Worm (Caenorhabditis elegans) whole organism, L3 larva: Measurements from ENCODE around the gene F42E8.1.

ENCODE experiments used
- R02D3.7 ChIP-seq: fragments of 150-350 bp; optimal IDR thresholded peaks from 2 replicates; lab custom pipeline; 2014; ENCODE audit warnings: missing biosample characterization, missing genetic modification characterization
- ZK546.5 ChIP-seq: sonication (generic microtip); optimal IDR thresholded peaks from 2 replicates; lab custom pipeline; 2017; ENCODE audit warnings: missing biosample characterization, missing genetic modification characterization
- ama-1 ChIP-seq: fragments of 150-350 bp; optimal IDR thresholded peaks from 2 replicates; lab custom pipeline; 2018
- ceh-16 ChIP-seq: sonication (generic microtip); optimal IDR thresholded peaks from 2 replicates; lab custom pipeline; 2017; ENCODE audit warnings: missing biosample characterization, missing genetic modification characterization
- ceh-28 ChIP-seq: fragments of 150-350 bp; optimal IDR thresholded peaks from 2 replicates; lab custom pipeline; 2014; ENCODE audit warnings: missing biosample characterization, missing genetic modification reagents, missing genetic modification characterization
- ceh-82 ChIP-seq: fragments of 150-350 bp; optimal IDR thresholded peaks from 2 replicates; lab custom pipeline; 2014; ENCODE audit warnings: missing biosample characterization, missing genetic modification characterization
- ceh-9 ChIP-seq: sonication (generic microtip); optimal IDR thresholded peaks from 2 replicates; lab custom pipeline; 2018; ENCODE audit warnings: missing biosample characterization, missing genetic modification characterization
- daf-12 ChIP-seq: fragments of 150-350 bp; optimal IDR thresholded peaks from 2 replicates; lab custom pipeline; 2014; ENCODE audit warnings: missing biosample characterization, missing genetic modification reagents, missing genetic modification characterization
- egl-27 ChIP-seq: sonication (generic microtip); optimal IDR thresholded peaks from 4 replicates; lab custom pipeline; 2017; ENCODE audit warnings: missing biosample characterization, missing genetic modification reagents, missing genetic modification characterization
- egl-5 ChIP-seq: fragments of 150-350 bp; optimal IDR thresholded peaks from 2 replicates; lab custom pipeline; 2017; ENCODE audit warnings: missing biosample characterization, missing genetic modification reagents, missing genetic modification characterization, inconsistent platforms
- elt-1 ChIP-seq: fragments of 150-350 bp; optimal IDR thresholded peaks from 2 replicates; lab custom pipeline; 2014; ENCODE audit warnings: missing biosample characterization, missing genetic modification characterization
- elt-2 ChIP-seq: sonication (generic microtip); optimal IDR thresholded peaks from 2 replicates; lab custom pipeline; 2016; ENCODE audit warnings: missing genetic modification reagents, mild to moderate bottlenecking, missing genetic modification characterization, missing compliant biosample characterization
- eor-1 ChIP-seq, 2 experiments: fragments of 150-350 bp; optimal IDR thresholded peaks; 2 replicates each; lab custom pipeline; 2014 to 2018; ENCODE audit warnings: missing biosample characterization in 2 of 2, missing genetic modification characterization in 2 of 2
- fkh-2 ChIP-seq: fragments of 150-350 bp; optimal IDR thresholded peaks from 2 replicates; lab custom pipeline; 2014; ENCODE audit warnings: missing biosample characterization, missing genetic modification reagents, missing genetic modification characterization
- fos-1 ChIP-seq: fragments of 150-350 bp; optimal IDR thresholded peaks from 2 replicates; lab custom pipeline; 2014; ENCODE audit warnings: missing biosample characterization, missing genetic modification characterization
- hmg-11 ChIP-seq: sonication (generic microtip); optimal IDR thresholded peaks from 2 replicates; lab custom pipeline; 2016; ENCODE audit warnings: missing genetic modification characterization, missing compliant biosample characterization
- jun-1 ChIP-seq: fragments of 150-350 bp; optimal IDR thresholded peaks from 2 replicates; lab custom pipeline; 2014; ENCODE audit warnings: missing biosample characterization, missing genetic modification reagents, missing genetic modification characterization
- lin-15B ChIP-seq: fragments of 150-350 bp; optimal IDR thresholded peaks from 2 replicates; lab custom pipeline; 2014; ENCODE audit warnings: missing biosample characterization, missing genetic modification characterization
- lin-39 ChIP-seq: fragments of 150-350 bp; optimal IDR thresholded peaks from 2 replicates; lab custom pipeline; 2018; ENCODE audit warnings: missing biosample characterization, missing genetic modification reagents, missing genetic modification characterization
- mdl-1 ChIP-seq: fragments of 150-350 bp; optimal IDR thresholded peaks from 2 replicates; lab custom pipeline; 2014; ENCODE audit warnings: missing biosample characterization, missing genetic modification characterization
- nfya-1 ChIP-seq: sonication (generic microtip); optimal IDR thresholded peaks from 2 replicates; lab custom pipeline; 2017; ENCODE audit warnings: missing genetic modification characterization, mild to moderate bottlenecking, missing compliant biosample characterization, antibody characterized with exemption, moderate library complexity; ENCODE audit not compliant: insufficient read depth
- nhr-11 ChIP-seq: fragments of 150-350 bp; optimal IDR thresholded peaks from 2 replicates; lab custom pipeline; 2014; ENCODE audit warnings: missing biosample characterization, missing genetic modification characterization
- nhr-23 ChIP-seq: fragments of 150-350 bp; optimal IDR thresholded peaks from 2 replicates; lab custom pipeline; 2014; ENCODE audit warnings: missing biosample characterization, missing genetic modification reagents, missing genetic modification characterization
- nhr-237 ChIP-seq: fragments of 150-350 bp; optimal IDR thresholded peaks from 2 replicates; lab custom pipeline; 2014; ENCODE audit warnings: missing biosample characterization, missing genetic modification characterization
- nhr-28 ChIP-seq: fragments of 150-350 bp; optimal IDR thresholded peaks from 2 replicates; lab custom pipeline; 2014; ENCODE audit warnings: missing biosample characterization, missing genetic modification characterization
- nhr-43 ChIP-seq: sonication (generic microtip); optimal IDR thresholded peaks from 2 replicates; lab custom pipeline; 2016; ENCODE audit warnings: mild to moderate bottlenecking, missing genetic modification characterization, missing compliant biosample characterization; ENCODE audit not compliant: poor library complexity, severe bottlenecking
- nhr-77 ChIP-seq: fragments of 150-350 bp; optimal IDR thresholded peaks from 2 replicates; lab custom pipeline; 2014; ENCODE audit warnings: missing biosample characterization, missing genetic modification characterization
- pha-4 ChIP-seq: fragments of 150-350 bp; optimal IDR thresholded peaks from 2 replicates; lab custom pipeline; 2014; ENCODE audit warnings: missing biosample characterization, missing genetic modification reagents, missing genetic modification characterization
- pqm-1 ChIP-seq: fragments of 150-350 bp; optimal IDR thresholded peaks from 2 replicates; lab custom pipeline; 2017; ENCODE audit warnings: missing biosample characterization, missing genetic modification characterization, inconsistent platforms
- sea-2 ChIP-seq: fragments of 150-350 bp; sonication (generic microtip); optimal IDR thresholded peaks from 4 replicates; lab custom pipeline; 2014; ENCODE audit warnings: missing biosample characterization, missing genetic modification reagents, missing genetic modification characterization
- skn-1 ChIP-seq: fragments of 150-350 bp; optimal IDR thresholded peaks from 2 replicates; lab custom pipeline; 2014; ENCODE audit warnings: missing biosample characterization, missing genetic modification characterization
- snpc-4 ChIP-seq: fragments of 150-350 bp; optimal IDR thresholded peaks from 2 replicates; lab custom pipeline; 2014; ENCODE audit warnings: missing biosample characterization, missing genetic modification characterization
- tbx-2 ChIP-seq: sonication (generic microtip); optimal IDR thresholded peaks from 2 replicates; lab custom pipeline; 2016; ENCODE audit warnings: mild to moderate bottlenecking, missing genetic modification characterization, missing compliant biosample characterization
- unc-62 ChIP-seq: fragments of 150-350 bp; sonication (generic microtip); optimal IDR thresholded peaks from 4 replicates; lab custom pipeline; 2014; ENCODE audit warnings: missing biosample characterization, missing genetic modification reagents, missing genetic modification characterization
- zag-1 ChIP-seq: fragments of 150-350 bp; optimal IDR thresholded peaks from 2 replicates; lab custom pipeline; 2014; ENCODE audit warnings: missing biosample characterization, missing genetic modification characterization
- ztf-11 ChIP-seq: fragments of 150-350 bp; optimal IDR thresholded peaks from 2 replicates; lab custom pipeline; 2014; ENCODE audit warnings: missing biosample characterization, missing genetic modification characterization

The F42E8.1 gene

DNA sequence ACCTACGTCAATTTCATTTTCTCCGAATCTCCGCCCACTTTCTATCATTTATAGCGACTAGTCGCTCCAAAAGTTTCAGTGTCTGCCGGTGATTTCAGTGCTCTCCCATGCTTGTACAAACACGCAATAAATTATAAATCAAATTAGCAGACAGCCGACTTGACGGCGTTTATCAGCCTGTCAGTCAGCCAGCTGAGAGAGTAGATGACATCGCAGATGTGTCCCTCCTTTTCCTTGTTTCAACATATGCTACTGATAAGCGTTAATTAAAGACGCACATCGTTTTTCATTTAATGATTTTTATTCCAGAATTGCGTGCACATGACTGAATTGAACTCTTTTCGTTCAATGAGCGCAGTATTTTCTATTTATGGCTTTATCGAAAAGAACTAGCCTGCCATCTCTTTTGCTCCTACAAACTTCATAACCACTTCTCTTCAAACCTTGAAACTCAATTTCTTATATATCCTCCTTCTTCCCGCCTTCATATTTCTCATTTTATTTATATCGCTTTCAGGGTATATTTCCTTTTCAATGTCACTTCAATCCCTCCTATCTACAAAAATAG is 18.7 kb upstream of the F42E8.1 start, which contains the start of gene lap-2:
Gene lap-2 (plus strand): TSS at position 518 of the 568 bp plus-strand sequence.
- no peak for TF ChIP-seq tbx-2 (tag; lab: Kevin White, UChicago)
- no peak for TF ChIP-seq nhr-43 (tag; lab: Kevin White, UChicago)
- no peak for TF ChIP-seq mdl-1
- TF ChIP-seq nhr-11 (tag; lab: Kevin White, UChicago), result no peak
- no peak for TF ChIP-seq ZK546.5 (tag; lab: Kevin White, UChicago)
- TF ChIP-seq snpc-4 (tag; lab: Kevin White, UChicago), result no peak
- TF ChIP-seq ceh-9 (tag; lab: Kevin White, UChicago), result no peak
- TF ChIP-seq nfya-1 (tag; lab: Kevin White, UChicago), result no peak
- no peak for TF ChIP-seq nhr-23 (tag; lab: Kevin White, UChicago)
- TF ChIP-seq egl-5 (tag; lab: Kevin White, UChicago), result no peak
- peak; percentile 89 for TF ChIP-seq pqm-1 (tag; lab: Kevin White, UChicago)
- no peak for TF ChIP-seq elt-1 (tag; lab: Kevin White, UChicago)
- TF ChIP-seq nhr-237 (tag; lab: Kevin White, UChicago), result no peak
- TF ChIP-seq ama-1 (lab: Kevin White, UChicago), result peak; percentile 62
- no peak for TF ChIP-seq ztf-11
- TF ChIP-seq fkh-2, result no peak
- TF ChIP-seq egl-27 (tag; lab: Kevin White, UChicago), result no peak
- TF ChIP-seq elt-2 (tag; lab: Kevin White, UChicago), result peak; percentile 94
- peak; percentile 14 for TF ChIP-seq pha-4 (tag; lab: Kevin White, UChicago)
- no peak for TF ChIP-seq nhr-77 (tag; lab: Kevin White, UChicago)
- TF ChIP-seq ceh-28 (tag; lab: Kevin White, UChicago), result no peak
- no peak for TF ChIP-seq ceh-82 (tag; lab: Kevin White, UChicago)
- no peak for TF ChIP-seq daf-12
- no peak for TF ChIP-seq fos-1 (tag; lab: Kevin White, UChicago)
- no peak for TF ChIP-seq lin-15B
- TF ChIP-seq ceh-16, result no peak
- no peak for TF ChIP-seq R02D3.7 (tag; lab: Kevin White, UChicago)
- peak; percentile 20 for TF ChIP-seq unc-62
- TF ChIP-seq eor-1 (tag; optimal IDR thresholded peaks at IDR 0.05; lab: Kevin White, UChicago), result no peak
- peak; percentile 37 for TF ChIP-seq jun-1 (tag; lab: Kevin White, UChicago)
- TF ChIP-seq hmg-11, result no peak
- no peak for TF ChIP-seq skn-1 (tag; lab: Kevin White, UChicago)
- TF ChIP-seq, all 47 proteins: peak for 6

ce11 chrV:13043832-13044521 is 18.0 kb upstream of the F42E8.1 start:
- TF ChIP-seq zag-1 (tag; lab: Kevin White, UChicago) (no peak), sea-2 (GFP tag; lab: Kevin White, UChicago) (no peak), unc-62 (no peak), nhr-77 (tag; lab: Kevin White, UChicago) (no peak), pha-4 (tag; lab: Kevin White, UChicago) (peak; percentile 18), daf-12 (no peak), ceh-28 (tag; lab: Kevin White, UChicago) (no peak), pqm-1 (tag; lab: Kevin White, UChicago) (peak; percentile 62), lin-39 (no peak), egl-5 (tag; lab: Kevin White, UChicago) (no peak), nhr-28 (tag; lab: Kevin White, UChicago) (no peak), elt-2 (tag; lab: Kevin White, UChicago) (peak; percentile 77), nhr-237 (tag; lab: Kevin White, UChicago) (no peak), hmg-11 (no peak), ceh-9 (tag; lab: Kevin White, UChicago) (no peak), nhr-43 (tag; lab: Kevin White, UChicago) (no peak), ZK546.5 (tag; lab: Kevin White, UChicago) (no peak), ztf-11 (no peak), egl-27 (tag; lab: Kevin White, UChicago) (no peak)
- TF ChIP-seq, all 47 proteins: peak for 3

- TF ChIP-seq fos-1 (tag; lab: Kevin White, UChicago), result no peak
- TF ChIP-seq ama-1 (lab: Kevin White, UChicago), result peak; percentile 9
Observed at ce11 chrV:13045017-13045416, 16.9 kb upstream of the F42E8.1 start.
